Fruit fly (Drosophila melanogaster) whole organism: Measurements from ENCODE around the gene CG10428.

Experiments
- CG8478 ChIP-seq: fragments of >200 bp; optimal IDR thresholded peaks from 2 replicates; lab custom pipeline; 2018; ENCODE audit warnings: inconsistent platforms
- Dll ChIP-seq: fragments of >200 bp; optimal IDR thresholded peaks from 2 replicates; lab custom pipeline; 2017
- EcR ChIP-seq, 2 experiments: fragments of >200 bp; optimal IDR thresholded peaks; 2 replicates each; lab custom pipeline; 2017; ENCODE audit warnings: missing biosample characterization in 2 of 2, missing genetic modification characterization in 2 of 2, missing genetic modification reagents in 2 of 2
- pan ChIP-seq: fragments of >200 bp; optimal IDR thresholded peaks from 2 replicates; lab custom pipeline; 2017
- psq ChIP-seq: fragments of >200 bp; optimal IDR thresholded peaks from 2 replicates; lab custom pipeline; 2017
- usp ChIP-seq: fragments of >200 bp; optimal IDR thresholded peaks from 2 replicates; lab custom pipeline; 2017; ENCODE audit warnings: missing biosample characterization, missing genetic modification characterization, mixed read lengths

- TF ChIP-seq pan (lab: Kevin White, UChicago) (no peak), psq (no peak), Dll (lab: Kevin White, UChicago) (no peak), CG8478 (lab: Kevin White, UChicago) (no peak), usp (GFP tag; lab: Kevin White, UChicago) (no peak), EcR (GFP tag; optimal IDR thresholded peaks at IDR 0.05; lab: Kevin White, UChicago) (no peak)
These were observed 49.4 kb upstream of the CG10428 start for dm6 chr2L:18899254-18899653.
